Worm (Caenorhabditis elegans): ENCODE results near the gene Y75B8A.31.

DNA sequence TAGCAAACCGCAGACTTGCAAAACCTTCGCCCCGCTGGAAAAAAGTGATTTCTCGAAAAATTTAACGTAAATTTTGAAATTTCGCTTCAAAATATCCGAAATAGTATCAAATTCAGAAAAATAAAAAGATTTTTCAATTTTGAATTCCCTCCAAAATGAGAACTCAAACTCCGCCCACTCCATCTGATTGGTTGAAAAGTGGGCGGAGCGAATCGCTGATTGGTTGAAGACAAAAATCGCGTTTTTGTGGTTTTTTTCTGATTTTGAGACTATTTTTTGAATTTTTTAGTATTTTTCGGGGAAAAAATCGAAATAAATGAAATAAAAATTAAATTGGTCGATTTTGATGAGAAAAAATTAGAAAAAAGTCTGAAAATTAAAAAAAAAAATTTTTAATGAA, 2.4 kb upstream of the Y75B8A.31 start:
- TF ChIP-seq elt-3 (tag; optimal IDR thresholded peaks at IDR 0.05), result no peak
- TF ChIP-seq aly-2 (tag; optimal IDR thresholded peaks at IDR 0.05), result no peak
- TF ChIP-seq nhr-77 (tag; optimal IDR thresholded peaks at IDR 0.05), result no peak
- no peak for TF ChIP-seq ceh-82 (tag; optimal IDR thresholded peaks at IDR 0.05)
- no peak for TF ChIP-seq unc-62 (GFP tag; optimal IDR thresholded peaks at IDR 0.05)
- no peak for TF ChIP-seq skn-1 (tag; optimal IDR thresholded peaks at IDR 0.05)
- no peak for TF ChIP-seq lin-39 (tag; optimal IDR thresholded peaks at IDR 0.05)
- no peak for TF ChIP-seq nhr-237 (tag; optimal IDR thresholded peaks at IDR 0.05)
- no peak for TF ChIP-seq alr-1 (tag; optimal IDR thresholded peaks at IDR 0.05; ENCODE audit: borderline replicate concordance)
